Fruit fly (Drosophila melanogaster) whole organism, prepupa: Measurements from ENCODE around the gene Rac1.

Experiments
- CG10631 ChIP-seq: fragments of 200-800 bp; sonication (Bioruptor generic); optimal IDR thresholded peaks from 2 replicates; lab custom pipeline; 2016; ENCODE audit warnings: missing biosample characterization, missing genetic modification characterization
- CG11294 ChIP-seq: fragments of 200-800 bp; sonication (Bioruptor generic); IDR thresholded peaks from 2 replicates; pipeline ENCODE4 v1.3.6; 2022; ENCODE audit warnings: missing biosample characterization, missing genetic modification characterization
- CG11762 ChIP-seq: fragments of 200-800 bp; sonication (Bioruptor generic); optimal IDR thresholded peaks from 3 replicates; lab custom pipeline; 2016; ENCODE audit warnings: missing biosample characterization, missing genetic modification characterization; ENCODE audit not compliant: insufficient read depth
- CG11902 ChIP-seq: fragments of 200-800 bp; sonication (Bioruptor generic); optimal IDR thresholded peaks from 3 replicates; lab custom pipeline; 2016; ENCODE audit warnings: missing biosample characterization, missing genetic modification characterization
- CG15336 ChIP-seq: fragments of 200-800 bp; sonication (Bioruptor generic); IDR thresholded peaks from 2 replicates; pipeline ENCODE4 v1.3.6; 2022; ENCODE audit warnings: missing biosample characterization, missing genetic modification characterization
- CG1621 ChIP-seq: fragments of 200-800 bp; sonication (Bioruptor generic); optimal IDR thresholded peaks from 3 replicates; lab custom pipeline; 2018; ENCODE audit warnings: missing biosample characterization, mild to moderate bottlenecking, missing genetic modification characterization
- CG16779 ChIP-seq: fragments of 200-800 bp; sonication (Bioruptor generic); optimal IDR thresholded peaks from 3 replicates; lab custom pipeline; 2017; ENCODE audit warnings: missing biosample characterization, mild to moderate bottlenecking, missing genetic modification characterization
- CG3032 ChIP-seq: fragments of 200-800 bp; optimal IDR thresholded peaks from 2 replicates; lab custom pipeline; 2019; ENCODE audit warnings: missing biosample characterization, mild to moderate bottlenecking, missing genetic modification characterization, moderate library complexity
- CG31627 ChIP-seq: fragments of 200-800 bp; sonication (Bioruptor generic); optimal IDR thresholded peaks from 3 replicates; lab custom pipeline; 2016; ENCODE audit warnings: missing biosample characterization, missing genetic modification characterization
- CG32006 ChIP-seq: fragments of 200-800 bp; sonication (Bioruptor generic); optimal IDR thresholded peaks from 3 replicates; lab custom pipeline; 2017; ENCODE audit warnings: missing biosample characterization, mild to moderate bottlenecking, missing genetic modification characterization
- CG34406 ChIP-seq: fragments of 200-800 bp; sonication (Bioruptor generic); optimal IDR thresholded peaks from 3 replicates; lab custom pipeline; 2016; ENCODE audit warnings: missing biosample characterization, missing genetic modification characterization
- CG3919 ChIP-seq: fragments of 200-800 bp; sonication (Bioruptor generic); optimal IDR thresholded peaks from 3 replicates; lab custom pipeline; 2016; ENCODE audit warnings: missing biosample characterization, missing genetic modification characterization
- CG4318 ChIP-seq: fragments of 200-800 bp; sonication (Bioruptor generic); optimal IDR thresholded peaks from 3 replicates; lab custom pipeline; 2017; ENCODE audit warnings: missing biosample characterization, mild to moderate bottlenecking, missing genetic modification characterization
- CG6163 ChIP-seq: fragments of 200-800 bp; sonication (Bioruptor generic); IDR thresholded peaks from 3 replicates; pipeline ENCODE4 v1.3.6; 2022; ENCODE audit warnings: missing biosample characterization, missing genetic modification characterization
- CG6792 ChIP-seq: fragments of 200-800 bp; sonication (Bioruptor generic); optimal IDR thresholded peaks from 3 replicates; lab custom pipeline; 2016; ENCODE audit warnings: missing biosample characterization, missing genetic modification characterization
- CG6808 ChIP-seq: fragments of 200-800 bp; sonication (Bioruptor generic); optimal IDR thresholded peaks from 3 replicates; lab custom pipeline; 2017; ENCODE audit warnings: missing biosample characterization, missing genetic modification characterization, mild to moderate bottlenecking, moderate library complexity, missing genetic modification reagents
- CG6854 ChIP-seq: fragments of 200-800 bp; sonication (Bioruptor generic); optimal IDR thresholded peaks from 2 replicates; lab custom pipeline; 2017; ENCODE audit warnings: missing biosample characterization, mild to moderate bottlenecking, missing genetic modification characterization
- CG8319 ChIP-seq: fragments of 200-800 bp; sonication (Bioruptor generic); optimal IDR thresholded peaks from 3 replicates; lab custom pipeline; 2016; ENCODE audit warnings: missing biosample characterization, missing genetic modification characterization
- Eip75B ChIP-seq: fragments of 200-800 bp; sonication (Bioruptor generic); optimal IDR thresholded peaks from 3 replicates; lab custom pipeline; 2016; ENCODE audit warnings: missing biosample characterization, missing genetic modification characterization
- Eip78C ChIP-seq: fragments of 200-800 bp; sonication (Bioruptor generic); peaks from one replicate; lab custom pipeline; 2016; ENCODE audit warnings: missing biosample characterization, missing genetic modification characterization
- Eip93F ChIP-seq: fragments of 200-800 bp; sonication (Bioruptor generic); optimal IDR thresholded peaks from 2 replicates; lab custom pipeline; 2016; ENCODE audit warnings: missing biosample characterization, mild to moderate bottlenecking, missing genetic modification characterization
- Ets21C ChIP-seq: fragments of 200-800 bp; sonication (Bioruptor generic); optimal IDR thresholded peaks from 3 replicates; lab custom pipeline; 2016; ENCODE audit warnings: missing biosample characterization, missing genetic modification characterization
- Ets96B ChIP-seq: fragments of 200-800 bp; optimal IDR thresholded peaks from 2 replicates; lab custom pipeline; 2019; ENCODE audit warnings: missing biosample characterization, mild to moderate bottlenecking, missing genetic modification characterization, moderate library complexity
- Gug ChIP-seq: fragments of 200-800 bp; sonication (Bioruptor generic); IDR thresholded peaks from 2 replicates; pipeline ENCODE4 v1.3.6; 2022; ENCODE audit warnings: missing biosample characterization, missing genetic modification characterization
- Hr38 ChIP-seq: sonication (Bioruptor generic); optimal IDR thresholded peaks from 2 replicates; lab custom pipeline; 2016; ENCODE audit warnings: missing biosample characterization, missing genetic modification characterization
- Hr39 ChIP-seq: fragments of 200-800 bp; sonication (Bioruptor generic); optimal IDR thresholded peaks from 2 replicates; lab custom pipeline; 2016; ENCODE audit warnings: missing biosample characterization, missing genetic modification characterization
- Hr4 ChIP-seq: fragments of 200-800 bp; sonication (Bioruptor generic); optimal IDR thresholded peaks from 3 replicates; lab custom pipeline; 2016; ENCODE audit warnings: missing biosample characterization, missing genetic modification characterization
- Met ChIP-seq: fragments of 200-800 bp; sonication (Bioruptor generic); optimal IDR thresholded peaks from 3 replicates; lab custom pipeline; 2016; ENCODE audit warnings: missing biosample characterization, missing genetic modification characterization
- OdsH ChIP-seq: fragments of 200-800 bp; sonication (Bioruptor generic); optimal IDR thresholded peaks from 3 replicates; lab custom pipeline; 2016; ENCODE audit warnings: missing biosample characterization, missing genetic modification characterization
- Smox ChIP-seq: fragments of 200-800 bp; sonication (Bioruptor generic); optimal IDR thresholded peaks from 3 replicates; lab custom pipeline; 2016; ENCODE audit warnings: missing biosample characterization, missing genetic modification characterization
- Sox102F ChIP-seq: fragments of 200-800 bp; sonication (Bioruptor generic); optimal IDR thresholded peaks from 2 replicates; lab custom pipeline; 2016; ENCODE audit warnings: missing biosample characterization, mild to moderate bottlenecking, missing genetic modification characterization
- Sox14 ChIP-seq: fragments of 200-800 bp; sonication (Bioruptor generic); optimal IDR thresholded peaks from 3 replicates; lab custom pipeline; 2016; ENCODE audit warnings: missing biosample characterization, missing genetic modification characterization
- Sox15 ChIP-seq: fragments of 200-800 bp; sonication (Bioruptor generic); optimal IDR thresholded peaks from 3 replicates; lab custom pipeline; 2016; ENCODE audit warnings: missing biosample characterization, missing genetic modification characterization
- achi ChIP-seq: fragments of 200-800 bp; sonication (Bioruptor generic); optimal IDR thresholded peaks from 3 replicates; lab custom pipeline; 2016; ENCODE audit warnings: missing biosample characterization, missing genetic modification characterization
- acj6 ChIP-seq: fragments of 200-800 bp; sonication (Bioruptor generic); optimal IDR thresholded peaks from 3 replicates; lab custom pipeline; 2016; ENCODE audit warnings: missing biosample characterization, missing genetic modification characterization
- cyc ChIP-seq: fragments of 200-800 bp; sonication (Bioruptor generic); optimal IDR thresholded peaks from 3 replicates; lab custom pipeline; 2016; ENCODE audit warnings: missing biosample characterization, missing genetic modification characterization
- eg ChIP-seq: fragments of 200-800 bp; sonication (Bioruptor generic); IDR thresholded peaks from 3 replicates; pipeline ENCODE4 v1.3.6; 2022; ENCODE audit warnings: missing biosample characterization, missing genetic modification characterization
- esn ChIP-seq: fragments of 200-800 bp; sonication (Bioruptor generic); optimal IDR thresholded peaks from 2 replicates; lab custom pipeline; 2016; ENCODE audit warnings: missing biosample characterization, mild to moderate bottlenecking, missing genetic modification characterization, moderate library complexity
- fd59A ChIP-seq: fragments of 200-800 bp; sonication (Bioruptor generic); optimal IDR thresholded peaks from 2 replicates; lab custom pipeline; 2017; ENCODE audit warnings: missing biosample characterization, mild to moderate bottlenecking, missing genetic modification characterization, missing genetic modification reagents
- fkh ChIP-seq: fragments of 200-800 bp; sonication (Bioruptor generic); optimal IDR thresholded peaks from 3 replicates; lab custom pipeline; 2017; ENCODE audit warnings: missing biosample characterization, mild to moderate bottlenecking, missing genetic modification characterization, moderate library complexity
- lz ChIP-seq: fragments of 200-800 bp; sonication (Bioruptor generic); optimal IDR thresholded peaks from 3 replicates; lab custom pipeline; 2016; ENCODE audit warnings: missing biosample characterization, missing genetic modification characterization
- net ChIP-seq: fragments of 200-800 bp; sonication (Bioruptor generic); optimal IDR thresholded peaks from 3 replicates; lab custom pipeline; 2016; ENCODE audit warnings: missing biosample characterization, missing genetic modification characterization
- pdm3 ChIP-seq: fragments of 200-800 bp; sonication (Bioruptor generic); optimal IDR thresholded peaks from 3 replicates; lab custom pipeline; 2016; ENCODE audit warnings: missing biosample characterization, missing genetic modification characterization
- salr ChIP-seq, 2 experiments: fragments of 200-800 bp; sonication (Bioruptor generic); optimal IDR thresholded peaks; 3 replicates each; lab custom pipeline; 2016 to 2018; ENCODE audit warnings: missing biosample characterization in 2 of 2, missing genetic modification characterization in 2 of 2, mild to moderate bottlenecking in 1 of 2
- ss ChIP-seq, 2 experiments: fragments of 200-800 bp; sonication (Bioruptor generic); optimal IDR thresholded peaks; 2 replicates in 1 of 2; 3 replicates in 1 of 2; lab custom pipeline; 2017 to 2018; ENCODE audit warnings: mild to moderate bottlenecking in 2 of 2, missing biosample characterization in 2 of 2, missing genetic modification characterization in 2 of 2, moderate library complexity in 1 of 2
- svp ChIP-seq: fragments of 200-800 bp; sonication (Bioruptor generic); peaks from one replicate; lab custom pipeline; 2016; ENCODE audit warnings: missing biosample characterization, missing genetic modification characterization
- topi ChIP-seq: fragments of 200-800 bp; sonication (Bioruptor generic); optimal IDR thresholded peaks from 3 replicates; lab custom pipeline; 2016; ENCODE audit warnings: missing biosample characterization, missing genetic modification characterization
- vri ChIP-seq: fragments of 200-800 bp; sonication (Bioruptor generic); optimal IDR thresholded peaks from 3 replicates; lab custom pipeline; 2016; ENCODE audit warnings: missing biosample characterization, mild to moderate bottlenecking, missing genetic modification characterization

Rac1 gene

dm6 chr3L:1349942-1350923, 47.8 kb upstream of the Rac1 start:
- TF ChIP-seq CG6163 (GFP tag; lab: Robert Waterston, UW) (peak; percentile 44; the same call in 2 of the 3 replicates), CG11294 (GFP tag; lab: Robert Waterston, UW) (no peak), CG11762 (GFP tag; lab: Kevin White, UChicago) (peak; percentile 5), eg (GFP tag; lab: Robert Waterston, UW) (peak; percentile 38; the same call in 1 of the 3 replicates), CG16779 (tag; lab: Kevin White, UChicago) (no peak), Sox102F (GFP tag; lab: Kevin White, UChicago) (peak; percentile 30), CG15336 (GFP tag; lab: Robert Waterston, UW) (no peak), topi (GFP tag; lab: Kevin White, UChicago) (no peak), acj6 (GFP tag; lab: Kevin White, UChicago) (peak; percentile 37), CG11902 (no peak), CG6792 (GFP tag; lab: Kevin White, UChicago) (peak; percentile 34), CG3919 (GFP tag; lab: Kevin White, UChicago) (peak; percentile 34), ss (GFP tag; optimal IDR thresholded peaks at IDR 0.05; lab: Kevin White, UChicago) (peak in 1 of 2 experiments; percentile 7), vri (GFP tag; lab: Kevin White, UChicago) (peak; percentile 47), Hr4 (GFP tag; lab: Kevin White, UChicago) (peak; percentile 35), CG6808 (GFP tag; lab: Kevin White, UChicago) (no peak), CG4318 (GFP tag; lab: Kevin White, UChicago) (no peak), Smox (GFP tag; lab: Kevin White, UChicago) (peak; percentile 52), CG34406 (GFP tag; lab: Kevin White, UChicago) (peak; percentile 25), Ets21C (GFP tag; lab: Kevin White, UChicago) (peak; percentile 31), svp (GFP tag; lab: Kevin White, UChicago) (peak; percentile 73), Hr39 (GFP tag; lab: Kevin White, UChicago) (peak; percentile 47), Sox15 (GFP tag; lab: Kevin White, UChicago) (peak; percentile 2), salr (GFP tag; optimal IDR thresholded peaks at IDR 0.05; lab: Kevin White, UChicago) (no peak), net (GFP tag; lab: Kevin White, UChicago) (peak; percentile 0), Sox14 (GFP tag; lab: Kevin White, UChicago) (peak; percentile 30), Ets96B (tag; lab: Kevin White, UChicago) (peak; percentile 32), Eip93F (peak; percentile 11), Eip78C (GFP tag; lab: Kevin White, UChicago) (peak; percentile 67), CG1621 (tag; lab: Kevin White, UChicago) (no peak), CG6854 (GFP tag; lab: Kevin White, UChicago) (no peak), Met (peak; percentile 31), lz (GFP tag; lab: Kevin White, UChicago) (peak; percentile 46), Gug (GFP tag; lab: Robert Waterston, UW) (no peak), CG31627 (GFP tag; lab: Kevin White, UChicago) (peak; percentile 35), CG3032 (tag; lab: Kevin White, UChicago) (peak; percentile 28), achi (GFP tag; lab: Kevin White, UChicago) (peak; percentile 27), OdsH (GFP tag; lab: Kevin White, UChicago) (peak; percentile 45), fd59A (GFP tag; lab: Kevin White, UChicago) (no peak), Hr38 (no peak), CG8319 (GFP tag; lab: Kevin White, UChicago) (peak; percentile 5), Eip75B (GFP tag; lab: Kevin White, UChicago) (peak; percentile 10), esn (GFP tag; lab: Kevin White, UChicago) (peak; percentile 47), CG10631 (peak; percentile 51), CG32006 (peak; percentile 45), fkh (GFP tag; lab: Kevin White, UChicago) (no peak), cyc (GFP tag; lab: Kevin White, UChicago) (peak; percentile 40), pdm3 (GFP tag; lab: Kevin White, UChicago) (peak; percentile 45)
